Worm (Caenorhabditis elegans) whole organism, L4 larva: ENCODE results near the gene W09B6.4.

Experiments used
- F44E2.7 ChIP-seq: fragments of 200-800 bp; sonication (Bioruptor generic); IDR thresholded peaks from 2 replicates; pipeline ENCODE4 v2.1.2; 2022; ENCODE audit warnings: missing genetic modification characterization, missing compliant biosample characterization
- R02D3.7 ChIP-seq: fragments of 150-350 bp; sonication (generic microtip); optimal IDR thresholded peaks from 3 replicates; lab custom pipeline; 2014; ENCODE audit warnings: missing biosample characterization, missing genetic modification characterization
- T20F7.1 ChIP-seq: fragments of 200-800 bp; sonication (Bioruptor generic); optimal IDR thresholded peaks from 2 replicates; lab custom pipeline; 2018; ENCODE audit warnings: mild to moderate bottlenecking, missing genetic modification characterization, missing compliant biosample characterization
- Y105C5A.15 ChIP-seq: fragments of 200-800 bp; sonication (Bioruptor generic); IDR thresholded peaks from 2 replicates; pipeline ENCODE4 v1.3.6; 2022; ENCODE audit warnings: missing genetic modification characterization, missing compliant biosample characterization
- Y48G9A.11 ChIP-seq: fragments of 200-800 bp; sonication (Bioruptor generic); IDR thresholded peaks from 2 replicates; pipeline ENCODE4 v1.3.6; 2022; ENCODE audit warnings: missing genetic modification reagents, missing genetic modification characterization, missing compliant biosample characterization
- Y5F2A.4 ChIP-seq: fragments of 200-800 bp; sonication (Bioruptor generic); optimal IDR thresholded peaks from 2 replicates; lab custom pipeline; 2018; ENCODE audit warnings: mild to moderate bottlenecking, missing genetic modification characterization, missing compliant biosample characterization
- ama-1 ChIP-seq: fragments of 150-350 bp; optimal IDR thresholded peaks from 2 replicates; lab custom pipeline; 2014; ENCODE audit warnings: inconsistent platforms, mixed read lengths
- ceh-32 ChIP-seq: sonication (generic microtip); optimal IDR thresholded peaks from 2 replicates; lab custom pipeline; 2016; ENCODE audit warnings: mild to moderate bottlenecking, missing genetic modification characterization, missing compliant biosample characterization; ENCODE audit not compliant: poor library complexity
- ceh-82 ChIP-seq: sonication (generic microtip); optimal IDR thresholded peaks from 2 replicates; lab custom pipeline; 2017; ENCODE audit warnings: missing biosample characterization, missing genetic modification characterization
- ces-1 ChIP-seq: fragments of 150-350 bp; sonication (generic microtip); optimal IDR thresholded peaks from 4 replicates; lab custom pipeline; 2014; ENCODE audit warnings: missing biosample characterization, missing genetic modification reagents, missing genetic modification characterization
- ctbp-1 ChIP-seq: fragments of 200-800 bp; sonication (Bioruptor generic); IDR thresholded peaks from 2 replicates; pipeline ENCODE4 v1.3.6; 2022; ENCODE audit warnings: missing genetic modification reagents, missing genetic modification characterization, missing compliant biosample characterization
- daf-16 ChIP-seq, 3 experiments: sonication (generic microtip); optimal IDR thresholded peaks; 2 replicates each; lab custom pipeline; 2016 to 2017; ENCODE audit warnings: missing genetic modification characterization in 3 of 3, missing genetic modification reagents in 3 of 3, mild to moderate bottlenecking in 2 of 3, missing compliant biosample characterization in 2 of 3, missing biosample characterization in 1 of 3, moderate library complexity in 1 of 3
- daf-8 ChIP-seq: fragments of 200-800 bp; sonication (Bioruptor generic); IDR thresholded peaks from 2 replicates; pipeline ENCODE4 v1.3.6; 2022; ENCODE audit warnings: missing genetic modification characterization, missing compliant biosample characterization
- dmd-6 ChIP-seq: fragments of 200-800 bp; sonication (Bioruptor generic); IDR thresholded peaks from 2 replicates; pipeline ENCODE4 v1.3.6; 2022; ENCODE audit warnings: missing genetic modification reagents, missing genetic modification characterization, missing compliant biosample characterization
- dmd-9 ChIP-seq: fragments of 200-800 bp; sonication (Bioruptor generic); IDR thresholded peaks from 2 replicates; pipeline ENCODE4 v1.3.6; 2022; ENCODE audit warnings: missing genetic modification reagents, missing genetic modification characterization, missing compliant biosample characterization
- dpl-1 ChIP-seq: fragments of 150-350 bp; optimal IDR thresholded peaks from 2 replicates; lab custom pipeline; 2014; ENCODE audit warnings: missing biosample characterization, missing genetic modification reagents, missing genetic modification characterization
- hif-1 ChIP-seq, 2 experiments: sonication (generic microtip); optimal IDR thresholded peaks; 2 replicates each; lab custom pipeline; 2016 to 2017; ENCODE audit warnings: missing compliant biosample characterization in 2 of 2, missing genetic modification characterization in 2 of 2, missing genetic modification reagents in 2 of 2, missing genotype in 2 of 2, mild to moderate bottlenecking in 1 of 2
- hmg-1.1 ChIP-seq: fragments of 200-800 bp; sonication (Bioruptor generic); IDR thresholded peaks from 2 replicates; pipeline ENCODE4 v1.3.6; 2022; ENCODE audit warnings: missing genetic modification reagents, missing genetic modification characterization, missing compliant biosample characterization
- jun-1 ChIP-seq: fragments of 150-350 bp; optimal IDR thresholded peaks from 2 replicates; lab custom pipeline; 2014; ENCODE audit warnings: missing biosample characterization, missing genetic modification reagents, missing genetic modification characterization
- lin-15B ChIP-seq: fragments of 150-350 bp; sonication (generic microtip); optimal IDR thresholded peaks from 3 replicates; lab custom pipeline; 2014; ENCODE audit warnings: missing biosample characterization, missing genetic modification characterization
- lin-39 ChIP-seq: fragments of 150-350 bp; optimal IDR thresholded peaks from 2 replicates; lab custom pipeline; 2014; ENCODE audit warnings: missing biosample characterization, missing genetic modification reagents, missing genetic modification characterization
- lsy-2 ChIP-seq, 2 experiments: fragments of 150-350 bp in 1 of 2; sonication (generic microtip) in 1 of 2; optimal IDR thresholded peaks; 2 replicates each; lab custom pipeline; 2014 to 2017; ENCODE audit warnings: missing biosample characterization in 2 of 2, missing genetic modification characterization in 2 of 2
- mes-2 ChIP-seq: sonication (generic microtip); optimal IDR thresholded peaks from 2 replicates; lab custom pipeline; 2016; ENCODE audit warnings: missing genotype, mild to moderate bottlenecking, missing genetic modification characterization, missing compliant biosample characterization; ENCODE audit not compliant: poor library complexity, severe bottlenecking
- mxl-2 ChIP-seq: fragments of 200-800 bp; sonication (Bioruptor generic); conservative IDR thresholded peaks from 2 replicates; pipeline ENCODE4 v1.3.6; 2022; ENCODE audit warnings: missing genetic modification reagents, missing genetic modification characterization, missing compliant biosample characterization
- nhr-10 ChIP-seq: fragments of 150-350 bp; optimal IDR thresholded peaks from 2 replicates; lab custom pipeline; 2014; ENCODE audit warnings: missing biosample characterization, missing genetic modification characterization
- nhr-237 ChIP-seq: sonication (generic microtip); optimal IDR thresholded peaks from 2 replicates; lab custom pipeline; 2017; ENCODE audit warnings: missing biosample characterization, missing genetic modification characterization
- nhr-28 ChIP-seq: fragments of 150-350 bp; optimal IDR thresholded peaks from 2 replicates; lab custom pipeline; 2014; ENCODE audit warnings: missing biosample characterization, missing genetic modification characterization
- nhr-48 ChIP-seq: sonication (generic microtip); optimal IDR thresholded peaks from 2 replicates; lab custom pipeline; 2016; ENCODE audit warnings: mild to moderate bottlenecking, missing genetic modification characterization, missing compliant biosample characterization
- nhr-6 ChIP-seq: fragments of 150-350 bp; optimal IDR thresholded peaks from 2 replicates; lab custom pipeline; 2014; ENCODE audit warnings: missing biosample characterization, missing genetic modification characterization
- nhr-77 ChIP-seq: fragments of 150-350 bp; optimal IDR thresholded peaks from 2 replicates; lab custom pipeline; 2014; ENCODE audit warnings: missing biosample characterization, missing genetic modification characterization
- pha-4 ChIP-seq, 2 experiments: fragments of 150-350 bp in 1 of 2; fragments of 200-800 bp in 1 of 2; sonication (Bioruptor generic) in 1 of 2; IDR thresholded peaks in 1 of 2; optimal IDR thresholded peaks in 1 of 2; 2 replicates each; pipeline versions ENCODE4 v1.3.6 to Lab custom; 2014 to 2022; ENCODE audit warnings: missing genetic modification characterization in 2 of 2, missing genetic modification reagents in 2 of 2, missing biosample characterization in 1 of 2, missing compliant biosample characterization in 1 of 2
- php-3 ChIP-seq: fragments of 200-800 bp; sonication (Bioruptor generic); IDR thresholded peaks from 2 replicates; pipeline ENCODE4 v1.3.6; 2022; ENCODE audit warnings: missing genetic modification reagents, missing genetic modification characterization, missing compliant biosample characterization
- pqm-1 ChIP-seq: sonication (generic microtip); optimal IDR thresholded peaks from 2 replicates; lab custom pipeline; 2017; ENCODE audit warnings: missing biosample characterization, missing genetic modification characterization
- rbr-2 ChIP-seq: sonication (generic microtip); optimal IDR thresholded peaks from 2 replicates; lab custom pipeline; 2016; ENCODE audit warnings: missing genotype, missing genetic modification characterization, missing compliant biosample characterization
- saeg-2 ChIP-seq: fragments of 200-800 bp; sonication (Bioruptor generic); IDR thresholded peaks from 2 replicates; pipeline ENCODE4 v1.3.6; 2022; ENCODE audit warnings: missing genetic modification reagents, missing genetic modification characterization, missing compliant biosample characterization
- set-16 ChIP-seq: fragments of 200-800 bp; sonication (Bioruptor generic); IDR thresholded peaks from 2 replicates; pipeline ENCODE4 v1.3.6; 2022; ENCODE audit warnings: missing genetic modification reagents, missing genetic modification characterization, missing compliant biosample characterization
- snpc-1.2 ChIP-seq: fragments of 200-800 bp; sonication (Bioruptor generic); IDR thresholded peaks from 2 replicates; pipeline ENCODE4 v1.3.6; 2022; ENCODE audit warnings: missing genetic modification reagents, missing genetic modification characterization, missing compliant biosample characterization
- spr-3 ChIP-seq: fragments of 200-800 bp; sonication (Bioruptor generic); optimal IDR thresholded peaks from 2 replicates; lab custom pipeline; 2018; ENCODE audit warnings: mild to moderate bottlenecking, missing genetic modification characterization, missing compliant biosample characterization
- tra-1 ChIP-seq: fragments of 200-800 bp; sonication (Bioruptor generic); IDR thresholded peaks from 2 replicates; pipeline ENCODE4 v1.3.6; 2022; ENCODE audit warnings: missing genetic modification reagents, missing genetic modification characterization, missing compliant biosample characterization
- zag-1 ChIP-seq: fragments of 150-350 bp; optimal IDR thresholded peaks from 2 replicates; lab custom pipeline; 2014; ENCODE audit warnings: missing biosample characterization, missing genetic modification characterization
- zip-11 ChIP-seq: fragments of 200-800 bp; sonication (Bioruptor generic); IDR thresholded peaks from 2 replicates; pipeline ENCODE4 v1.3.6; 2022; ENCODE audit warnings: missing genetic modification characterization, missing compliant biosample characterization
- ztf-11 ChIP-seq: fragments of 150-350 bp; optimal IDR thresholded peaks from 2 replicates; lab custom pipeline; 2014; ENCODE audit warnings: missing biosample characterization, missing genetic modification characterization
- ztf-7 ChIP-seq: fragments of 150-350 bp; optimal IDR thresholded peaks from 2 replicates; lab custom pipeline; 2014; ENCODE audit warnings: missing biosample characterization, missing genetic modification characterization

The W09B6.4 gene

ce11 chrII:1179223-1179622 is 38.6 kb upstream of the W09B6.4 start, which contains the start of gene nas-27:
Gene nas-27, minus strand, starts transcription at chrII:1179323.
- TF ChIP-seq R02D3.7 (no peak), ama-1 (lab: Kevin White, UChicago) (no peak), nhr-48 (tag; lab: Kevin White, UChicago) (no peak), zip-11 (GFP tag; lab: Robert Waterston, UW) (no peak), hif-1 (tag; optimal IDR thresholded peaks at IDR 0.05; lab: Kevin White, UChicago) (no peak), nhr-28 (tag; lab: Kevin White, UChicago) (no peak), F44E2.7 (GFP tag; lab: Robert Waterston, UW) (no peak), ztf-11 (no peak), lsy-2 (tag; optimal IDR thresholded peaks at IDR 0.05; lab: Kevin White, UChicago) (no peak), jun-1 (tag; lab: Kevin White, UChicago) (no peak), Y48G9A.11 (GFP tag; lab: Robert Waterston, UW) (no peak), ceh-82 (no peak), dmd-9 (no peak), hmg-1.1 (GFP tag; lab: Robert Waterston, UW) (no peak), lin-39 (tag; lab: Kevin White, UChicago) (no peak), dpl-1 (GFP tag; lab: Kevin White, UChicago) (no peak), Y105C5A.15 (no peak), mes-2 (tag; lab: Kevin White, UChicago) (no peak), Y5F2A.4 (GFP tag; lab: Kevin White, UChicago) (no peak), ctbp-1 (GFP tag; lab: Robert Waterston, UW) (no peak)

- TF ChIP-seq nhr-28 (tag; lab: Kevin White, UChicago), result peak; percentile 62
- no peak for TF ChIP-seq nhr-6 (tag; lab: Kevin White, UChicago)
- TF ChIP-seq daf-16 (GFP tag; optimal IDR thresholded peaks at IDR 0.05; lab: Kevin White, UChicago), result no peak
- peak; percentile 85 for TF ChIP-seq daf-16 (tag; optimal IDR thresholded peaks at IDR 0.05; lab: Kevin White, UChicago)
- no peak for TF ChIP-seq T20F7.1
- TF ChIP-seq pqm-1, result peak; percentile 62
- 0 out of 2 replicates have a peak, but pooled peaks have one; percentile 26 for TF ChIP-seq php-3
- TF ChIP-seq mxl-2, result no peak
- TF ChIP-seq ztf-7 (tag; lab: Kevin White, UChicago), result no peak
- TF ChIP-seq F44E2.7 (GFP tag; lab: Robert Waterston, UW), result no peak
- TF ChIP-seq ztf-11, result no peak
- TF ChIP-seq snpc-1.2 (GFP tag; lab: Robert Waterston, UW), result no peak
- TF ChIP-seq dmd-6 (GFP tag; lab: Robert Waterston, UW), result 0 out of 2 replicates have a peak, but pooled peaks have one; percentile 26
- no peak for TF ChIP-seq saeg-2 (GFP tag; lab: Robert Waterston, UW)
- no peak for TF ChIP-seq lin-15B (tag; lab: Kevin White, UChicago)
- no peak for TF ChIP-seq daf-8
- no peak for TF ChIP-seq ctbp-1 (GFP tag; lab: Robert Waterston, UW)
- TF ChIP-seq spr-3 (GFP tag; lab: Kevin White, UChicago), result no peak
- TF ChIP-seq set-16 (GFP tag; lab: Robert Waterston, UW), result no peak
- no peak for TF ChIP-seq rbr-2 (tag; lab: Kevin White, UChicago)
- no peak for TF ChIP-seq nhr-10
- TF ChIP-seq ces-1, result no peak
- TF ChIP-seq dmd-9, result no peak
- no peak for TF ChIP-seq jun-1 (tag; lab: Kevin White, UChicago)
- no peak for TF ChIP-seq pha-4 (GFP tag; IDR thresholded peaks at IDR 0.05; lab: Robert Waterston, UW)
- TF ChIP-seq pha-4 (tag; optimal IDR thresholded peaks at IDR 0.05; lab: Kevin White, UChicago), result no peak
- no peak for TF ChIP-seq nhr-237 (tag; lab: Kevin White, UChicago)
- TF ChIP-seq ceh-32 (tag; lab: Kevin White, UChicago), result no peak
- TF ChIP-seq nhr-77 (tag; lab: Kevin White, UChicago), result no peak
- TF ChIP-seq nhr-48 (tag; lab: Kevin White, UChicago), result no peak
- no peak for TF ChIP-seq zag-1
- no peak for TF ChIP-seq tra-1
- TF ChIP-seq hif-1 (tag; optimal IDR thresholded peaks at IDR 0.05; lab: Kevin White, UChicago), result no peak
- TF ChIP-seq, all 104 proteins: peak for 5
Observed at ce11 chrII:1172080-1172575, 31.5 kb upstream of the W09B6.4 start, which contains the start of gene dlhd-1. Gene dlhd-1, minus strand, starts transcription at chrII:1172130.
